Worm (Caenorhabditis elegans): Measurements from ENCODE around the gene K09C8.7.

- TF ChIP-seq jun-1 (tag; optimal IDR thresholded peaks at IDR 0.05) = no peak
- TF ChIP-seq nhr-11 (tag; optimal IDR thresholded peaks at IDR 0.05) = no peak
- no peak for TF ChIP-seq elt-2 (tag; optimal IDR thresholded peaks at IDR 0.05)
- no peak for TF ChIP-seq zag-1 (tag; optimal IDR thresholded peaks at IDR 0.05)
- no peak for TF ChIP-seq mdl-1 (tag; optimal IDR thresholded peaks at IDR 0.05)
- no peak for TF ChIP-seq nhr-23 (tag; optimal IDR thresholded peaks at IDR 0.05)
- TF ChIP-seq pqm-1 (tag; optimal IDR thresholded peaks at IDR 0.05) = no peak
These were observed 38.1 kb upstream of the K09C8.7 start for ce11 chrX:10989286-10989685.

Measured in whole organism, L3 larva.